Worm (Caenorhabditis elegans): ENCODE measurements around the gene AH6.17.
A peak's percentile ranks its signal among the peaks of the same experiment; 100 is the strongest.

Gene AH6.17

ce11 chrII:9482529-9482928 is 40.4 kb upstream of the AH6.17 start:
- TF ChIP-seq atf-7 (tag; optimal IDR thresholded peaks at IDR 0.05) (peak; percentile 29), cebp-2 (GFP tag; IDR thresholded peaks at IDR 0.05) (no peak), madf-6 (GFP tag; IDR thresholded peaks at IDR 0.05) (no peak), pha-4 (tag; optimal IDR thresholded peaks at IDR 0.05) (no peak), nhr-80 (tag; optimal IDR thresholded peaks at IDR 0.05) (peak; percentile 16), Y56A3A.18 (GFP tag; IDR thresholded peaks at IDR 0.05) (no peak), ama-1 (optimal IDR thresholded peaks at IDR 0.05) (no peak), ama-1 (GFP tag; optimal IDR thresholded peaks at IDR 0.05) (no peak)

- TF ChIP-seq lin-26 (GFP tag; IDR thresholded peaks at IDR 0.05) (no peak), egl-18 (GFP tag; IDR thresholded peaks at IDR 0.05) (no peak), egrh-3 (GFP tag; IDR thresholded peaks at IDR 0.05) (no peak), aptf-3 (GFP tag; IDR thresholded peaks at IDR 0.05) (no peak), let-526 (GFP tag; IDR thresholded peaks at IDR 0.05) (no peak), mes-4 (tag; optimal IDR thresholded peaks at IDR 0.05) (no peak), him-1 (tag; optimal IDR thresholded peaks at IDR 0.05) (no peak), unc-130 (GFP tag; optimal IDR thresholded peaks at IDR 0.05) (no peak), ztf-3 (GFP tag; optimal IDR thresholded peaks at IDR 0.05) (no peak), nfya-1 (tag; optimal IDR thresholded peaks at IDR 0.05; ENCODE audit: borderline replicate concordance, insufficient read depth) (no peak), madf-6 (GFP tag; IDR thresholded peaks at IDR 0.05) (no peak), mel-28 (tag; optimal IDR thresholded peaks at IDR 0.05; ENCODE audit: borderline replicate concordance) (no peak), F22D6.2 (tag; optimal IDR thresholded peaks at IDR 0.05) (no peak)
Observed at ce11 chrII:9483342-9483741, 39.6 kb upstream of the AH6.17 start.

- TF ChIP-seq aptf-3 (GFP tag; IDR thresholded peaks at IDR 0.05): no peak
- TF ChIP-seq ztf-28 (GFP tag; IDR thresholded peaks at IDR 0.05): no peak
- TF ChIP-seq lsl-1 (GFP tag; optimal IDR thresholded peaks at IDR 0.05): no peak
- TF ChIP-seq zfh-2 (GFP tag; conservative IDR thresholded peaks at IDR 0.05): no peak
- no peak for TF ChIP-seq dpl-1 (GFP tag; optimal IDR thresholded peaks at IDR 0.05)
- TF ChIP-seq F52B5.7 (tag; optimal IDR thresholded peaks at IDR 0.05): no peak
- no peak for TF ChIP-seq madf-6 (GFP tag; IDR thresholded peaks at IDR 0.05)
- no peak for TF ChIP-seq aptf-2 (GFP tag; conservative IDR thresholded peaks at IDR 0.05)
- TF ChIP-seq atf-7 (tag; optimal IDR thresholded peaks at IDR 0.05): no peak
- TF ChIP-seq madf-8 (GFP tag; conservative IDR thresholded peaks at IDR 0.05): no peak
- TF ChIP-seq let-607 (tag; optimal IDR thresholded peaks at IDR 0.05): no peak
- no peak for TF ChIP-seq madf-10 (tag; optimal IDR thresholded peaks at IDR 0.05)
- TF ChIP-seq F23B12.7 (tag; optimal IDR thresholded peaks at IDR 0.05; ENCODE audit: insufficient read depth): no peak
- no peak for TF ChIP-seq ZK185.1 (tag; optimal IDR thresholded peaks at IDR 0.05; ENCODE audit: poor library complexity, severe bottlenecking)
- TF ChIP-seq snpc-1.1 (tag; optimal IDR thresholded peaks at IDR 0.05; ENCODE audit: insufficient read depth): no peak
Observed at ce11 chrII:9485081-9485730, 37.8 kb upstream of the AH6.17 start.

DNA sequence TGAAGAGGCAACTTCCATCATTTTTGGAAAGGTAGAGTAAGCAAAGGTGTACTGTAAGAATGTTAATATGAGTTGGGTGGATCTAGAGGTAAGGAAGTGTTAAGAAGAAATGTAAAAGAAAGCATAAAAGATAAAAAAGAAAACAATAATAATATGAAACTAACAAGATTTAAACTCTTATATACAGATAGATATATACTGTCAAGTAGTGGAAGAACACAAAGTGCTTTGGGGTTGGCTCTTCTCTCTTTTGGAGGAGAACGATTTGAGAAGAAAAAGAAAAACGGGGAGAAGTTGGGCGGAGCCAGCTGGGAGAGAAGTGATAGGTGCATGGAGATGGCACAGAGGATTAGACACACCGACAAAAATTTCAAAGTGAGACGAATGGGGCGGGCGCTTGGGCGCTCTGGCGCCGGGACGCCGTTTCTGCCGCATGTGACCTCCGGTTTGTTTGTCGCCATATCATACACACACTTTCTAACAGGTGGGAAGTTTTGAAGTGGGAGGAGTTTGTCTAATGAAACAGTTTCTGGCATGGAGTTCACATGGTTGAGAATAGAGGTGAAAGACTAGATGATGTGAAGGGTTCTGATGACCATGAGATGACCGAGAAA is 35.5 kb upstream of the AH6.17 start, which contains the start of gene T19H5.4:
Gene T19H5.4, minus strand, starts transcription at position 51 of the 614 bp plus-strand sequence.
- TF ChIP-seq ztf-26 (tag; optimal IDR thresholded peaks at IDR 0.05) (peak; percentile 80), ceh-27 (GFP tag; optimal IDR thresholded peaks at IDR 0.05) (peak; percentile 23), atf-7 (tag; optimal IDR thresholded peaks at IDR 0.05) (peak; percentile 48), chd-7 (tag; optimal IDR thresholded peaks at IDR 0.05) (peak; percentile 70), K11D2.4 (GFP tag; IDR thresholded peaks at IDR 0.05) (peak; percentile 62; the same call in 1 of the 2 replicates), K12H6.12 (tag; optimal IDR thresholded peaks at IDR 0.05) (peak; percentile 41), F22D6.2 (tag; optimal IDR thresholded peaks at IDR 0.05) (peak; percentile 20), mcd-1 (GFP tag; IDR thresholded peaks at IDR 0.05) (peak; percentile 33; the same call in 1 of the 2 replicates), Y67H2A.10 (GFP tag; conservative IDR thresholded peaks at IDR 0.05) (no peak), dox-1 (GFP tag; IDR thresholded peaks at IDR 0.05) (peak; percentile 44; the same call in 1 of the 2 replicates), ztf-6 (GFP tag; IDR thresholded peaks at IDR 0.05) (no peak), tlf-1 (GFP tag; optimal IDR thresholded peaks at IDR 0.05) (no peak), tbp1 (GFP tag; optimal IDR thresholded peaks at IDR 0.05) (peak; percentile 34), egrh-3 (GFP tag; IDR thresholded peaks at IDR 0.05) (peak; percentile 38; the same call in 1 of the 2 replicates), Y95B8A.8 (GFP tag; IDR thresholded peaks at IDR 0.05) (no peak)

Data from whole organism, young adult.